Fruit fly (Drosophila melanogaster) whole organism, embryonic: ENCODE results near the gene CG5986.

Experiments
- CG11696 ChIP-seq: fragments of 200-800 bp; sonication (Bioruptor generic); IDR thresholded peaks from 2 replicates; pipeline ENCODE4 v1.3.6; 2022; ENCODE audit warnings: missing biosample characterization, missing genetic modification characterization
- CG12104 ChIP-seq: fragments of 200-800 bp; sonication (Bioruptor generic); optimal IDR thresholded peaks from 3 replicates; lab custom pipeline; 2016; ENCODE audit warnings: missing biosample characterization, missing genetic modification characterization
- CG1233 ChIP-seq: fragments of 200-800 bp; sonication (Bioruptor generic); optimal IDR thresholded peaks from 4 replicates; lab custom pipeline; 2018; ENCODE audit warnings: missing biosample characterization, mild to moderate bottlenecking, missing genetic modification characterization
- CG12391 ChIP-seq: fragments of 200-800 bp; sonication (Bioruptor generic); optimal IDR thresholded peaks from 3 replicates; lab custom pipeline; 2018; ENCODE audit warnings: missing biosample characterization, mild to moderate bottlenecking, missing genetic modification characterization, moderate library complexity
- CG13775 ChIP-seq: fragments of 200-800 bp; sonication (Bioruptor generic); optimal IDR thresholded peaks from 3 replicates; lab custom pipeline; 2017; ENCODE audit warnings: missing biosample characterization, mild to moderate bottlenecking, missing genetic modification characterization
- CG15514 ChIP-seq: fragments of 200-800 bp; sonication (Bioruptor generic); optimal IDR thresholded peaks from 3 replicates; lab custom pipeline; 2017; ENCODE audit warnings: missing biosample characterization, missing genetic modification characterization, mild to moderate bottlenecking, moderate library complexity, missing genetic modification reagents
- CG15601 ChIP-seq: fragments of 200-800 bp; sonication (Bioruptor generic); optimal IDR thresholded peaks from 3 replicates; lab custom pipeline; 2019; ENCODE audit warnings: missing biosample characterization, mild to moderate bottlenecking, missing genetic modification characterization, moderate library complexity
- CG17612 ChIP-seq: fragments of 200-800 bp; sonication (Bioruptor generic); IDR thresholded peaks from 2 replicates; pipeline ENCODE4 v1.3.6; 2022; ENCODE audit warnings: missing biosample characterization, missing genetic modification characterization
- CG18599 ChIP-seq: fragments of 200-800 bp; sonication (Bioruptor generic); optimal IDR thresholded peaks from 3 replicates; lab custom pipeline; 2017; ENCODE audit warnings: missing biosample characterization, missing genetic modification characterization, mild to moderate bottlenecking, moderate library complexity, missing genetic modification reagents
- CG2116 ChIP-seq: fragments of 200-800 bp; sonication (Bioruptor generic); optimal IDR thresholded peaks from 3 replicates; lab custom pipeline; 2018; ENCODE audit warnings: missing biosample characterization, mild to moderate bottlenecking, missing genetic modification characterization
- CG3281 ChIP-seq: fragments of 200-800 bp; sonication (Bioruptor generic); optimal IDR thresholded peaks from 3 replicates; lab custom pipeline; 2017; ENCODE audit warnings: missing biosample characterization, mild to moderate bottlenecking, missing genetic modification characterization
- CG3407 ChIP-seq: fragments of 200-800 bp; sonication (Bioruptor generic); optimal IDR thresholded peaks from 2 replicates; lab custom pipeline; 2018; ENCODE audit warnings: missing biosample characterization, mild to moderate bottlenecking, missing genetic modification characterization
- CG3726 ChIP-seq: fragments of 200-800 bp; sonication (Bioruptor generic); IDR thresholded peaks from 3 replicates; pipeline ENCODE4, ENCODE4 v1.3.6; 2022; ENCODE audit warnings: missing biosample characterization, missing genetic modification characterization
- CG4282 ChIP-seq: fragments of 200-800 bp; sonication (Bioruptor generic); optimal IDR thresholded peaks from 2 replicates; lab custom pipeline; 2016; ENCODE audit warnings: missing biosample characterization, missing genetic modification characterization
- CG4617 ChIP-seq: fragments of 200-800 bp; sonication (Bioruptor generic); optimal IDR thresholded peaks from 3 replicates; lab custom pipeline; 2016; ENCODE audit warnings: missing biosample characterization, missing genetic modification characterization, borderline replicate concordance
- CG6272 ChIP-seq: fragments of 200-800 bp; sonication (Bioruptor generic); IDR thresholded peaks from 2 replicates; pipeline ENCODE4 v1.3.6; 2022; ENCODE audit warnings: missing biosample characterization, missing genetic modification characterization
- CG6654 ChIP-seq: fragments of 200-800 bp; sonication (Bioruptor generic); optimal IDR thresholded peaks from 2 replicates; lab custom pipeline; 2017; ENCODE audit warnings: missing biosample characterization, mild to moderate bottlenecking, missing genetic modification characterization
- CG6765 ChIP-seq: fragments of 200-800 bp; sonication (Bioruptor generic); optimal IDR thresholded peaks from 3 replicates; lab custom pipeline; 2017; ENCODE audit warnings: missing biosample characterization, mild to moderate bottlenecking, missing genetic modification characterization
- CG6813 ChIP-seq: fragments of 200-800 bp; sonication (Bioruptor generic); optimal IDR thresholded peaks from 2 replicates; lab custom pipeline; 2017; ENCODE audit warnings: missing biosample characterization, missing genetic modification characterization, mild to moderate bottlenecking, moderate library complexity, missing genetic modification reagents
- CG7745 ChIP-seq: fragments of 200-800 bp; sonication (Bioruptor generic); optimal IDR thresholded peaks from 2 replicates; lab custom pipeline; 2018; ENCODE audit warnings: missing biosample characterization, mild to moderate bottlenecking, missing genetic modification characterization, moderate library complexity
- CG7987 ChIP-seq: fragments of 200-800 bp; sonication (Bioruptor generic); optimal IDR thresholded peaks from 2 replicates; lab custom pipeline; 2018; ENCODE audit warnings: missing biosample characterization, mild to moderate bottlenecking, missing genetic modification characterization, moderate library complexity
- Fer2 ChIP-seq: fragments of 200-800 bp; sonication (Bioruptor generic); optimal IDR thresholded peaks from 2 replicates; lab custom pipeline; 2018; ENCODE audit warnings: missing biosample characterization, mild to moderate bottlenecking, missing genetic modification characterization, moderate library complexity
- Hr39 ChIP-seq: fragments of >200 bp; optimal IDR thresholded peaks from 2 replicates; lab custom pipeline; 2017
- NfI ChIP-seq: fragments of 200-800 bp; sonication (Bioruptor generic); optimal IDR thresholded peaks from 3 replicates; lab custom pipeline; 2018; ENCODE audit warnings: missing biosample characterization, mild to moderate bottlenecking, missing genetic modification characterization, moderate library complexity
- Ravus ChIP-seq: fragments of 200-800 bp; sonication (Bioruptor generic); IDR thresholded peaks from 2 replicates; pipeline ENCODE4 v1.3.6; 2022; ENCODE audit warnings: missing biosample characterization, missing genetic modification characterization
- Sry-δ ChIP-seq: fragments of 200-800 bp; sonication (Bioruptor generic); optimal IDR thresholded peaks from 2 replicates; lab custom pipeline; 2016; ENCODE audit warnings: missing biosample characterization, missing genetic modification characterization
- bab2 ChIP-seq: fragments of 200-800 bp; sonication (Bioruptor generic); optimal IDR thresholded peaks from 2 replicates; lab custom pipeline; 2016; ENCODE audit warnings: missing biosample characterization, missing genetic modification characterization
- bigmax ChIP-seq: fragments of 200-800 bp; sonication (Bioruptor generic); optimal IDR thresholded peaks from 2 replicates; lab custom pipeline; 2018; ENCODE audit warnings: missing biosample characterization, mild to moderate bottlenecking, missing genetic modification characterization
- ci ChIP-seq: fragments of 200-800 bp; sonication (Bioruptor generic); IDR thresholded peaks from 3 replicates; pipeline ENCODE4 v1.3.6; 2022; ENCODE audit warnings: missing biosample characterization, missing genetic modification characterization
- crol ChIP-seq: fragments of 200-800 bp; sonication (Bioruptor generic); IDR thresholded peaks from 2 replicates; pipeline ENCODE4 v1.3.6; 2022; ENCODE audit warnings: missing biosample characterization, missing genetic modification characterization
- danr ChIP-seq: fragments of 200-800 bp; sonication (Bioruptor generic); IDR thresholded peaks from 2 replicates; pipeline ENCODE4 v1.3.6; 2022; ENCODE audit warnings: missing biosample characterization, missing genetic modification characterization
- dysf ChIP-seq: fragments of 200-800 bp; sonication (Bioruptor generic); IDR thresholded peaks from 3 replicates; pipeline ENCODE4 v1.3.6; 2022; ENCODE audit warnings: missing biosample characterization, missing genetic modification characterization
- exex ChIP-seq: fragments of 200-800 bp; sonication (Bioruptor generic); optimal IDR thresholded peaks from 4 replicates; lab custom pipeline; 2018; ENCODE audit warnings: missing biosample characterization, mild to moderate bottlenecking, missing genetic modification characterization, moderate library complexity
- gfzf ChIP-seq: fragments of 200-800 bp; sonication (Bioruptor generic); optimal IDR thresholded peaks from 2 replicates; lab custom pipeline; 2016; ENCODE audit warnings: missing biosample characterization, mild to moderate bottlenecking, missing genetic modification characterization, moderate library complexity
- kah ChIP-seq: fragments of 200-800 bp; sonication (Bioruptor generic); optimal IDR thresholded peaks from 2 replicates; lab custom pipeline; 2018; ENCODE audit warnings: missing biosample characterization, mild to moderate bottlenecking, missing genetic modification characterization
- lbe ChIP-seq: fragments of 200-800 bp; sonication (Bioruptor generic); optimal IDR thresholded peaks from 2 replicates; lab custom pipeline; 2016; ENCODE audit warnings: missing biosample characterization, mild to moderate bottlenecking, missing genetic modification characterization
- mam ChIP-seq: fragments of 200-800 bp; sonication (Bioruptor generic); optimal IDR thresholded peaks from 3 replicates; lab custom pipeline; 2016; ENCODE audit warnings: missing biosample characterization, missing genetic modification characterization
- nau ChIP-seq: fragments of 200-800 bp; sonication (Bioruptor generic); optimal IDR thresholded peaks from 3 replicates; lab custom pipeline; 2017; ENCODE audit warnings: missing biosample characterization, mild to moderate bottlenecking, missing genetic modification characterization, missing genetic modification reagents
- pho ChIP-seq: fragments of 200-800 bp; sonication (Bioruptor generic); optimal IDR thresholded peaks from 2 replicates; lab custom pipeline; 2016; ENCODE audit warnings: missing biosample characterization, missing genetic modification characterization
- pzg ChIP-seq: fragments of 200-800 bp; sonication (Bioruptor generic); optimal IDR thresholded peaks from 3 replicates; lab custom pipeline; 2018; ENCODE audit warnings: missing biosample characterization, mild to moderate bottlenecking, missing genetic modification characterization, moderate library complexity
- repo ChIP-seq: fragments of 200-800 bp; sonication (Bioruptor generic); optimal IDR thresholded peaks from 2 replicates; lab custom pipeline; 2016; ENCODE audit warnings: missing biosample characterization, missing genetic modification characterization
- schlank ChIP-seq: fragments of 200-800 bp; sonication (Bioruptor generic); optimal IDR thresholded peaks from 2 replicates; lab custom pipeline; 2018; ENCODE audit warnings: missing biosample characterization, mild to moderate bottlenecking, missing genetic modification characterization
- stc ChIP-seq: fragments of 200-800 bp; sonication (Bioruptor generic); IDR thresholded peaks from 2 replicates; pipeline ENCODE4 v1.3.6; 2022; ENCODE audit warnings: missing biosample characterization, missing genetic modification characterization
- stwl ChIP-seq: fragments of 200-800 bp; sonication (Bioruptor generic); optimal IDR thresholded peaks from 3 replicates; lab custom pipeline; 2018; ENCODE audit warnings: missing biosample characterization, mild to moderate bottlenecking, missing genetic modification characterization, moderate library complexity
- tin ChIP-seq: fragments of 200-800 bp; sonication (Bioruptor generic); optimal IDR thresholded peaks from 3 replicates; lab custom pipeline; 2016; ENCODE audit warnings: missing biosample characterization, missing genetic modification characterization
- twi ChIP-seq: fragments of 200-800 bp; optimal IDR thresholded peaks from 2 replicates; lab custom pipeline; 2019; ENCODE audit warnings: missing biosample characterization, mild to moderate bottlenecking, missing genetic modification characterization, moderate library complexity
- unc-4 ChIP-seq: fragments of 200-800 bp; sonication (Bioruptor generic); IDR thresholded peaks from 2 replicates; pipeline ENCODE4 v1.3.6; 2022; ENCODE audit warnings: missing biosample characterization, missing genetic modification characterization; ENCODE audit not compliant: partially characterized antibody
- vfl ChIP-seq: fragments of 200-800 bp; sonication (Bioruptor generic); optimal IDR thresholded peaks from 2 replicates; lab custom pipeline; 2016; ENCODE audit warnings: missing biosample characterization, missing genetic modification characterization
- wek ChIP-seq: fragments of 200-800 bp; sonication (Bioruptor generic); optimal IDR thresholded peaks from 3 replicates; lab custom pipeline; 2018; ENCODE audit warnings: missing biosample characterization, mild to moderate bottlenecking, missing genetic modification characterization, moderate library complexity

The CG5986 gene

DNA sequence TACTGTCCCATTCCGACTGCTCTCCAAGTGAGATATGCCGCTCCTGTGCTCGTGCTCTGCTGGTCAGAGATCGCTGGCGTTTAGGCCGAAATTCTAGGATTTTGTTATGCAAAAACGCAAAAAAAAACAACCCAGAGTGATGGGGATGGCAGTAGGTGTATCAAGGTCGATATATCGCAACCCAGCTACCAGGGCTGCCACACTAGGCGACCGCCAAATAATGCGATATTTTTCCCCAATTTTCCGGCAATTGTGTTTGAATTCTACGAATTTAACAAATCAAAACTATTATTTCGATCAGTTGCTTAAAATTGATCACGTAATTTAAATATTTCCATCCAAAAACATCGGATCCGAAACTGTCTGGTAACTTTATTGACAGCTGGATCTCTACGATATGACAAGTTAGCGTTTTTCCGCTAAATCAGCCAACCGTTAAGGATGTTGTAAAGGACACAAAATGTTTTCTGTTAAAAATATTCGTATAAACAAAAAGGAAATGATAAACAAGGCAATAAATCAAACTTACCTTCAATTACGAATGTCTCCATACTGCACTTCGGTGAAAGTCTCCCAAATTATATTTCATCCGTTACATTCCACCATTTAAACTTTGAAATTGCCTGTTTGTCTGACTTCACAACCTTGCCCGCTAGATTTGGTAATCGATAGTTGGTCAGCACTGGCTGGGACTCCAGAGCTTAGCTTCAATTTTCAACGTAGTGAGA, 9.9 kb upstream of the CG5986 start, which contains the start of gene spas (continued):
- TF ChIP-seq CG1233 (GFP tag; lab: Kevin White, UChicago) (peak; percentile 48), tin (GFP tag; lab: Kevin White, UChicago) (peak; percentile 72), bab2 (GFP tag; lab: Kevin White, UChicago) (peak; percentile 75), CG15601 (peak; percentile 29), NfI (GFP tag; lab: Kevin White, UChicago) (peak; percentile 69), CG7745 (tag; lab: Kevin White, UChicago) (no peak), Sry-δ (GFP tag; lab: Kevin White, UChicago) (peak; percentile 95), CG6813 (no peak), lbe (GFP tag; lab: Kevin White, UChicago) (no peak), Ravus (GFP tag; lab: Robert Waterston, UW) (no peak), CG12391 (peak; percentile 81), CG3726 (GFP tag; lab: Robert Waterston, UW) (peak; percentile 33; the same call in 2 of the 3 replicates), Fer2 (tag; lab: Kevin White, UChicago) (peak; percentile 22), CG4282 (GFP tag; lab: Kevin White, UChicago) (no peak), stwl (tag; lab: Kevin White, UChicago) (peak; percentile 38), CG6654 (no peak), twi (peak; percentile 46), ci (GFP tag; lab: Robert Waterston, UW) (peak; percentile 76; the same call in 2 of the 3 replicates), pzg (GFP tag; lab: Kevin White, UChicago) (peak; percentile 68), CG4617 (GFP tag; lab: Kevin White, UChicago) (peak; percentile 81), pho (peak; percentile 83), CG6272 (GFP tag; lab: Robert Waterston, UW) (peak; percentile 87), CG3407 (peak; percentile 46), repo (GFP tag; lab: Kevin White, UChicago) (peak; percentile 12), wek (GFP tag; lab: Kevin White, UChicago) (no peak), CG13775 (GFP tag; lab: Kevin White, UChicago) (peak; percentile 87), CG12104 (GFP tag; lab: Kevin White, UChicago) (no peak), Hr39 (no peak), kah (GFP tag; lab: Kevin White, UChicago) (no peak), bigmax (GFP tag; lab: Kevin White, UChicago) (peak; percentile 29), unc-4 (GFP tag; lab: Robert Waterston, UW) (peak; percentile 88), schlank (tag; lab: Kevin White, UChicago) (peak; percentile 22), CG2116 (GFP tag; lab: Kevin White, UChicago) (peak; percentile 63), gfzf (GFP tag; lab: Kevin White, UChicago) (peak; percentile 27), CG11696 (no peak), CG6765 (no peak), dysf (GFP tag; lab: Robert Waterston, UW) (peak; percentile 74), CG3281 (GFP tag; lab: Kevin White, UChicago) (peak; percentile 50), CG7987 (GFP tag; lab: Kevin White, UChicago) (no peak), crol (GFP tag; lab: Robert Waterston, UW) (no peak; the same call in 1 of the 2 replicates), CG15514 (GFP tag; lab: Kevin White, UChicago) (peak; percentile 49), CG17612 (no peak), nau (no peak), stc (peak; percentile 47; the same call in 1 of the 2 replicates), mam (GFP tag; lab: Kevin White, UChicago) (peak; percentile 73), vfl (GFP tag; lab: Kevin White, UChicago) (peak; percentile 45), CG18599 (GFP tag; lab: Kevin White, UChicago) (peak; percentile 44), exex (tag; lab: Kevin White, UChicago) (peak; percentile 0), danr (peak; percentile 50; the same call in 1 of the 2 replicates)
